Fruit fly (Drosophila melanogaster) whole organism, embryonic: ENCODE measurements around the gene CG14232.

ENCODE experiments used
- Abd-B ChIP-seq: fragments of 200-800 bp; sonication (Bioruptor generic); optimal IDR thresholded peaks from 2 replicates; lab custom pipeline; 2018; ENCODE audit warnings: missing biosample characterization, mild to moderate bottlenecking, missing genetic modification characterization, moderate library complexity
- Bgb ChIP-seq: fragments of 200-800 bp; sonication (Bioruptor generic); IDR thresholded peaks from 2 replicates; pipeline ENCODE4 v1.3.6; 2022; ENCODE audit warnings: missing biosample characterization, missing genetic modification characterization; ENCODE audit not compliant: partially characterized antibody
- CG10267 ChIP-seq: fragments of 200-800 bp; sonication (Bioruptor generic); optimal IDR thresholded peaks from 2 replicates; lab custom pipeline; 2018; ENCODE audit warnings: missing biosample characterization, mild to moderate bottlenecking, missing genetic modification characterization, moderate library complexity
- CG10321 ChIP-seq: fragments of 200-800 bp; sonication (Bioruptor generic); IDR thresholded peaks from 2 replicates; pipeline ENCODE4 v1.3.6; 2022; ENCODE audit warnings: missing biosample characterization, missing genetic modification characterization
- CG10959 ChIP-seq: fragments of 200-800 bp; sonication (Bioruptor generic); IDR thresholded peaks from 2 replicates; pipeline ENCODE4 v1.3.6; 2022; ENCODE audit warnings: missing biosample characterization, missing genetic modification characterization
- CG11723 ChIP-seq: fragments of 200-800 bp; sonication (Bioruptor generic); optimal IDR thresholded peaks from 2 replicates; lab custom pipeline; 2017; ENCODE audit warnings: missing biosample characterization, mild to moderate bottlenecking, missing genetic modification characterization
- CG12769 ChIP-seq: fragments of 200-800 bp; sonication (Bioruptor generic); optimal IDR thresholded peaks from 2 replicates; lab custom pipeline; 2019; ENCODE audit warnings: missing biosample characterization, mild to moderate bottlenecking, missing genetic modification characterization, moderate library complexity
- CG15269 ChIP-seq: fragments of 200-800 bp; sonication (Bioruptor generic); optimal IDR thresholded peaks from 2 replicates; lab custom pipeline; 2018; ENCODE audit warnings: missing biosample characterization, mild to moderate bottlenecking, missing genetic modification characterization, moderate library complexity
- CG1603 ChIP-seq: fragments of 200-800 bp; sonication (Bioruptor generic); optimal IDR thresholded peaks from 2 replicates; lab custom pipeline; 2019; ENCODE audit warnings: missing biosample characterization, mild to moderate bottlenecking, missing genetic modification characterization, moderate library complexity
- CG16863 ChIP-seq: fragments of 200-800 bp; sonication (Bioruptor generic); optimal IDR thresholded peaks from 3 replicates; lab custom pipeline; 2016; ENCODE audit warnings: missing biosample characterization, missing genetic modification characterization
- CG17568 ChIP-seq: fragments of 200-800 bp; sonication (Bioruptor generic); optimal IDR thresholded peaks from 2 replicates; lab custom pipeline; 2018; ENCODE audit warnings: missing biosample characterization, mild to moderate bottlenecking, missing genetic modification characterization, moderate library complexity
- CG30020 ChIP-seq: fragments of 200-800 bp; optimal IDR thresholded peaks from 2 replicates; lab custom pipeline; 2019; ENCODE audit warnings: missing biosample characterization, mild to moderate bottlenecking, missing genetic modification characterization, moderate library complexity
- CG34224 ChIP-seq: fragments of 200-800 bp; sonication (Bioruptor generic); IDR thresholded peaks from 3 replicates; pipeline ENCODE4 v1.3.6; 2022; ENCODE audit warnings: missing biosample characterization, missing genetic modification characterization; ENCODE audit not compliant: partially characterized antibody
- CG5953 ChIP-seq: fragments of 200-800 bp; sonication (Bioruptor generic); IDR thresholded peaks from 2 replicates; pipeline ENCODE4 v1.3.6; 2022; ENCODE audit warnings: missing biosample characterization, missing genetic modification characterization
- CG7839 ChIP-seq: fragments of 200-800 bp; sonication (Bioruptor generic); optimal IDR thresholded peaks from 3 replicates; lab custom pipeline; 2018; ENCODE audit warnings: missing biosample characterization, mild to moderate bottlenecking, missing genetic modification characterization, moderate library complexity
- CG8281 ChIP-seq: fragments of 200-800 bp; sonication (Bioruptor generic); optimal IDR thresholded peaks from 2 replicates; lab custom pipeline; 2018; ENCODE audit warnings: missing biosample characterization, mild to moderate bottlenecking, missing genetic modification characterization, moderate library complexity
- ERR ChIP-seq: fragments of 200-800 bp; sonication (Bioruptor generic); optimal IDR thresholded peaks from 2 replicates; lab custom pipeline; 2016; ENCODE audit warnings: missing biosample characterization, missing genetic modification characterization
- Fer1 ChIP-seq: fragments of 200-800 bp; sonication (Bioruptor generic); optimal IDR thresholded peaks from 2 replicates; lab custom pipeline; 2017; ENCODE audit warnings: missing biosample characterization, mild to moderate bottlenecking, missing genetic modification characterization
- Fer3 ChIP-seq: fragments of 200-800 bp; sonication (Bioruptor generic); optimal IDR thresholded peaks from 2 replicates; lab custom pipeline; 2018; ENCODE audit warnings: missing biosample characterization, mild to moderate bottlenecking, missing genetic modification characterization, moderate library complexity
- GATAe ChIP-seq: fragments of 200-800 bp; sonication (Bioruptor generic); conservative IDR thresholded peaks from 2 replicates; pipeline ENCODE4 v1.3.6; 2022; ENCODE audit warnings: missing biosample characterization, missing genetic modification characterization
- HHEX ChIP-seq: fragments of 200-800 bp; sonication (Bioruptor generic); optimal IDR thresholded peaks from 3 replicates; lab custom pipeline; 2017; ENCODE audit warnings: missing biosample characterization, mild to moderate bottlenecking, missing genetic modification characterization, missing genetic modification reagents
- Hand ChIP-seq: fragments of 200-800 bp; sonication (Bioruptor generic); optimal IDR thresholded peaks from 2 replicates; lab custom pipeline; 2017; ENCODE audit warnings: mild to moderate bottlenecking, missing biosample characterization, missing genetic modification reagents, missing genetic modification characterization
- Lpt ChIP-seq: fragments of >200 bp; optimal IDR thresholded peaks from 2 replicates; lab custom pipeline; 2018; ENCODE audit warnings: missing biosample characterization, missing genetic modification characterization
- MBD-R2 ChIP-seq: fragments of 200-800 bp; sonication (Bioruptor generic); IDR thresholded peaks from 2 replicates; pipeline ENCODE4 v1.3.6; 2022; ENCODE audit warnings: missing biosample characterization, missing genetic modification characterization
- Pdp1 ChIP-seq, 2 experiments: fragments of 200-800 bp; sonication (Bioruptor generic); optimal IDR thresholded peaks; 3 replicates each; lab custom pipeline; 2016; ENCODE audit warnings: missing biosample characterization in 2 of 2, missing genetic modification characterization in 2 of 2, mild to moderate bottlenecking in 1 of 2, moderate library complexity in 1 of 2
- Scr ChIP-seq: fragments of 200-800 bp; sonication (Bioruptor generic); IDR thresholded peaks from 2 replicates; pipeline ENCODE4 v1.3.6; 2022; ENCODE audit warnings: missing biosample characterization, missing genetic modification characterization; ENCODE audit not compliant: partially characterized antibody
- Sry-δ ChIP-seq: fragments of 200-800 bp; sonication (Bioruptor generic); optimal IDR thresholded peaks from 2 replicates; lab custom pipeline; 2016; ENCODE audit warnings: missing biosample characterization, missing genetic modification characterization
- Xbp1 ChIP-seq: fragments of 200-800 bp; sonication (Bioruptor generic); optimal IDR thresholded peaks from 3 replicates; lab custom pipeline; 2016; ENCODE audit warnings: missing biosample characterization, mild to moderate bottlenecking, missing genetic modification characterization
- ash1 ChIP-seq: fragments of 200-800 bp; sonication (Bioruptor generic); optimal IDR thresholded peaks from 2 replicates; lab custom pipeline; 2018; ENCODE audit warnings: missing biosample characterization, mild to moderate bottlenecking, missing genetic modification characterization
- bab2 ChIP-seq: fragments of 200-800 bp; sonication (Bioruptor generic); optimal IDR thresholded peaks from 2 replicates; lab custom pipeline; 2016; ENCODE audit warnings: missing biosample characterization, missing genetic modification characterization
- bcd ChIP-seq: fragments of 200-800 bp; sonication (Bioruptor generic); optimal IDR thresholded peaks from 2 replicates; lab custom pipeline; 2017; ENCODE audit warnings: missing biosample characterization, mild to moderate bottlenecking, missing genetic modification characterization
- cas ChIP-seq: fragments of 200-800 bp; sonication (Bioruptor generic); IDR thresholded peaks from 2 replicates; pipeline ENCODE4 v1.3.6; 2022; ENCODE audit warnings: missing biosample characterization, missing genetic modification characterization
- dimm ChIP-seq: fragments of 200-800 bp; sonication (Bioruptor generic); IDR thresholded peaks from 2 replicates; pipeline ENCODE4 v1.3.6; 2022; ENCODE audit warnings: missing biosample characterization, missing genetic modification characterization
- eyg ChIP-seq: fragments of 200-800 bp; sonication (Bioruptor generic); optimal IDR thresholded peaks from 3 replicates; lab custom pipeline; 2016; ENCODE audit warnings: missing biosample characterization, missing genetic modification characterization
- fu2 ChIP-seq: fragments of 200-800 bp; sonication (Bioruptor generic); optimal IDR thresholded peaks from 2 replicates; lab custom pipeline; 2016; ENCODE audit warnings: missing biosample characterization, missing genetic modification characterization
- gsb-n ChIP-seq: fragments of 200-800 bp; sonication (Bioruptor generic); optimal IDR thresholded peaks from 3 replicates; lab custom pipeline; 2018; ENCODE audit warnings: missing biosample characterization, mild to moderate bottlenecking, missing genetic modification characterization
- hbn ChIP-seq: fragments of 200-800 bp; sonication (Bioruptor generic); IDR thresholded peaks from 2 replicates; pipeline ENCODE4 v1.3.6; 2022; ENCODE audit warnings: missing biosample characterization, missing genetic modification characterization; ENCODE audit not compliant: partially characterized antibody
- mld ChIP-seq: fragments of 200-800 bp; sonication (Bioruptor generic); IDR thresholded peaks from 3 replicates; pipeline ENCODE4 v1.3.6; 2022; ENCODE audit warnings: missing biosample characterization, missing genetic modification characterization; ENCODE audit not compliant: partially characterized antibody
- onecut ChIP-seq: fragments of 200-800 bp; sonication (Bioruptor generic); IDR thresholded peaks from 2 replicates; pipeline ENCODE4 v1.3.6; 2022; ENCODE audit warnings: missing biosample characterization, missing genetic modification characterization
- pb ChIP-seq: fragments of 200-800 bp; sonication (Bioruptor generic); optimal IDR thresholded peaks from 3 replicates; lab custom pipeline; 2016; ENCODE audit warnings: missing biosample characterization, missing genetic modification characterization
- pnt ChIP-seq: fragments of 200-800 bp; sonication (Bioruptor generic); optimal IDR thresholded peaks from 3 replicates; lab custom pipeline; 2016; ENCODE audit warnings: missing biosample characterization, missing genetic modification characterization
- prd ChIP-seq, 3 experiments: fragments of >200 bp in 2 of 3; fragments of 200-800 bp in 1 of 3; sonication (Bioruptor generic) in 1 of 3; optimal IDR thresholded peaks in 2 of 3; IDR thresholded peaks in 1 of 3; 2 replicates in 2 of 3; 3 replicates in 1 of 3; pipeline versions ENCODE4 v1.3.6 to Lab custom; 2017 to 2022; ENCODE audit warnings: missing biosample characterization in 1 of 3, missing genetic modification characterization in 1 of 3
- pros ChIP-seq: fragments of 200-800 bp; sonication (Bioruptor generic); optimal IDR thresholded peaks from 3 replicates; lab custom pipeline; 2019; ENCODE audit warnings: missing biosample characterization, mild to moderate bottlenecking, missing genetic modification characterization, moderate library complexity
- pzg ChIP-seq: fragments of 200-800 bp; sonication (Bioruptor generic); optimal IDR thresholded peaks from 3 replicates; lab custom pipeline; 2018; ENCODE audit warnings: missing biosample characterization, mild to moderate bottlenecking, missing genetic modification characterization, moderate library complexity
- slou ChIP-seq: fragments of 200-800 bp; sonication (Bioruptor generic); optimal IDR thresholded peaks from 3 replicates; lab custom pipeline; 2016; ENCODE audit warnings: missing biosample characterization, missing genetic modification characterization
- sr ChIP-seq: fragments of 200-800 bp; sonication (Bioruptor generic); IDR thresholded peaks from 3 replicates; pipeline ENCODE4 v1.3.6; 2022; ENCODE audit warnings: missing biosample characterization, missing genetic modification characterization
- usp ChIP-seq: fragments of >200 bp; optimal IDR thresholded peaks from 2 replicates; lab custom pipeline; 2017; ENCODE audit warnings: missing biosample characterization, missing genetic modification characterization
- vnd ChIP-seq: fragments of 200-800 bp; sonication (Bioruptor generic); IDR thresholded peaks from 3 replicates; pipeline ENCODE4 v1.3.6; 2022; ENCODE audit warnings: missing biosample characterization, missing genetic modification characterization; ENCODE audit not compliant: partially characterized antibody
- zen2 ChIP-seq: fragments of 200-800 bp; sonication (Bioruptor generic); IDR thresholded peaks from 3 replicates; pipeline ENCODE4 v1.3.6; 2022; ENCODE audit warnings: missing biosample characterization, missing genetic modification characterization; ENCODE audit not compliant: partially characterized antibody

Gene CG14232

dm6 chrX:19663196-19663858, 40.7 kb downstream of the CG14232 start (continued):
- TF ChIP-seq Scr (GFP tag; lab: Robert Waterston, UW): no peak
- peak; percentile 73 for TF ChIP-seq CG7839
- no peak for TF ChIP-seq cas (GFP tag; lab: Robert Waterston, UW)
- TF ChIP-seq Bgb (GFP tag; lab: Robert Waterston, UW): no peak
- TF ChIP-seq ash1 (GFP tag; lab: Kevin White, UChicago): no peak
- no peak for TF ChIP-seq CG5953
- TF ChIP-seq Hand (GFP tag; lab: Kevin White, UChicago): peak; percentile 43
- no peak for TF ChIP-seq pnt
- TF ChIP-seq Sry-δ (GFP tag; lab: Kevin White, UChicago): no peak
- no peak for TF ChIP-seq onecut (GFP tag; lab: Robert Waterston, UW)
- no peak for TF ChIP-seq CG30020
- no peak for TF ChIP-seq slou (GFP tag; lab: Kevin White, UChicago)
- no peak for TF ChIP-seq vnd (GFP tag; lab: Robert Waterston, UW)
- no peak for TF ChIP-seq CG10321 (GFP tag; lab: Robert Waterston, UW)
- TF ChIP-seq prd (optimal IDR thresholded peaks at IDR 0.05; lab: Kevin White, UChicago): no peak
- 0 out of 3 replicates have a peak, but pooled peaks have one; percentile 16 for TF ChIP-seq prd (GFP tag; IDR thresholded peaks at IDR 0.05; lab: Robert Waterston, UW)
- TF ChIP-seq CG10959 (GFP tag; lab: Robert Waterston, UW): no peak
- TF ChIP-seq gsb-n: no peak
- TF ChIP-seq Xbp1 (GFP tag; lab: Kevin White, UChicago): peak; percentile 38
- no peak for TF ChIP-seq bab2
- no peak for TF ChIP-seq hbn (GFP tag; lab: Robert Waterston, UW)
- TF ChIP-seq GATAe: no peak
- peak; percentile 64 for TF ChIP-seq CG15269 (tag; lab: Kevin White, UChicago)
- no peak for TF ChIP-seq pzg (GFP tag; lab: Kevin White, UChicago)
- no peak for TF ChIP-seq sr (GFP tag; lab: Robert Waterston, UW)
- peak; percentile 41 for TF ChIP-seq Abd-B (GFP tag; lab: Kevin White, UChicago)
- TF ChIP-seq eyg (GFP tag; lab: Kevin White, UChicago): no peak
- TF ChIP-seq mld (GFP tag; lab: Robert Waterston, UW): no peak
- TF ChIP-seq CG1603 (tag; lab: Kevin White, UChicago): no peak
- TF ChIP-seq pb (GFP tag; lab: Kevin White, UChicago): no peak
- TF ChIP-seq Fer1 (GFP tag; lab: Kevin White, UChicago): no peak
- TF ChIP-seq HHEX (GFP tag; lab: Kevin White, UChicago): no peak
- no peak for TF ChIP-seq CG8281 (tag; lab: Kevin White, UChicago)
- TF ChIP-seq bcd (GFP tag; lab: Kevin White, UChicago): peak; percentile 62
- TF ChIP-seq Fer3 (tag; lab: Kevin White, UChicago): peak; percentile 44
- TF ChIP-seq CG16863 (GFP tag; lab: Kevin White, UChicago): no peak
- no peak for TF ChIP-seq MBD-R2 (GFP tag; lab: Robert Waterston, UW)
- TF ChIP-seq usp (GFP tag; lab: Kevin White, UChicago): no peak
- TF ChIP-seq CG10267 (tag; lab: Kevin White, UChicago): peak; percentile 37
- TF ChIP-seq CG12769 (tag; lab: Kevin White, UChicago): no peak
- no peak for TF ChIP-seq zen2 (GFP tag; lab: Robert Waterston, UW)
- TF ChIP-seq pros (GFP tag; lab: Kevin White, UChicago): no peak
- no peak for TF ChIP-seq ERR (GFP tag; lab: Kevin White, UChicago)
- peak; percentile 14 to 21 for TF ChIP-seq Pdp1 (GFP tag; optimal IDR thresholded peaks at IDR 0.05; lab: Kevin White, UChicago)
- TF ChIP-seq CG34224 (GFP tag; lab: Robert Waterston, UW): no peak
- no peak for TF ChIP-seq CG17568 (GFP tag; lab: Kevin White, UChicago)
- TF ChIP-seq Lpt (GFP tag; lab: Kevin White, UChicago): no peak
- TF ChIP-seq dimm (GFP tag; lab: Robert Waterston, UW): no peak
- no peak for TF ChIP-seq fu2
- peak; percentile 27 for TF ChIP-seq CG11723 (GFP tag; lab: Kevin White, UChicago)
